Worm (Caenorhabditis elegans) whole organism, L4 larva: ENCODE results near the gene M03E7.1.

Experiments used
- F44E2.7 ChIP-seq: fragments of 200-800 bp; sonication (Bioruptor generic); IDR thresholded peaks from 2 replicates; pipeline ENCODE4 v2.1.2; 2022; ENCODE audit warnings: missing genetic modification characterization, missing compliant biosample characterization
- R02D3.7 ChIP-seq: fragments of 150-350 bp; sonication (generic microtip); optimal IDR thresholded peaks from 3 replicates; lab custom pipeline; 2014; ENCODE audit warnings: missing biosample characterization, missing genetic modification characterization
- T20F7.1 ChIP-seq: fragments of 200-800 bp; sonication (Bioruptor generic); optimal IDR thresholded peaks from 2 replicates; lab custom pipeline; 2018; ENCODE audit warnings: mild to moderate bottlenecking, missing genetic modification characterization, missing compliant biosample characterization
- Y75B8A.6 ChIP-seq: fragments of 200-800 bp; sonication (Bioruptor generic); IDR thresholded peaks from 2 replicates; pipeline ENCODE4 v1.3.6; 2022; ENCODE audit warnings: missing genetic modification reagents, missing genetic modification characterization, missing compliant biosample characterization
- aha-1 ChIP-seq: fragments of 150-350 bp; peaks from one replicate; lab custom pipeline; 2014; ENCODE audit warnings: missing biosample characterization, missing genetic modification characterization
- arid-1 ChIP-seq: fragments of 200-800 bp; sonication (Bioruptor generic); conservative IDR thresholded peaks from 2 replicates; pipeline ENCODE4 v1.3.6; 2022; ENCODE audit warnings: missing genetic modification reagents, missing genetic modification characterization, missing compliant biosample characterization
- ceh-32 ChIP-seq: sonication (generic microtip); optimal IDR thresholded peaks from 2 replicates; lab custom pipeline; 2016; ENCODE audit warnings: mild to moderate bottlenecking, missing genetic modification characterization, missing compliant biosample characterization; ENCODE audit not compliant: poor library complexity
- ceh-44 ChIP-seq: fragments of 200-800 bp; sonication (Bioruptor generic); IDR thresholded peaks from 2 replicates; pipeline ENCODE4 v1.3.6; 2022; ENCODE audit warnings: missing genetic modification reagents, missing genetic modification characterization, missing compliant biosample characterization
- cey-2 ChIP-seq: sonication (generic microtip); optimal IDR thresholded peaks from 3 replicates; lab custom pipeline; 2017; ENCODE audit warnings: missing genetic modification characterization, mild to moderate bottlenecking, missing compliant biosample characterization, antibody characterized with exemption, borderline replicate concordance; ENCODE audit not compliant: insufficient read depth
- ctbp-1 ChIP-seq: fragments of 200-800 bp; sonication (Bioruptor generic); IDR thresholded peaks from 2 replicates; pipeline ENCODE4 v1.3.6; 2022; ENCODE audit warnings: missing genetic modification reagents, missing genetic modification characterization, missing compliant biosample characterization
- daf-16 ChIP-seq, 3 experiments: sonication (generic microtip); optimal IDR thresholded peaks; 2 replicates each; lab custom pipeline; 2016 to 2017; ENCODE audit warnings: missing genetic modification characterization in 3 of 3, missing genetic modification reagents in 3 of 3, mild to moderate bottlenecking in 2 of 3, missing compliant biosample characterization in 2 of 3, missing biosample characterization in 1 of 3, moderate library complexity in 1 of 3
- daf-19 ChIP-seq: fragments of 200-800 bp; sonication (Bioruptor generic); conservative IDR thresholded peaks from 2 replicates; pipeline ENCODE4 v1.3.6; 2022; ENCODE audit warnings: missing genetic modification characterization, missing compliant biosample characterization
- daf-8 ChIP-seq: fragments of 200-800 bp; sonication (Bioruptor generic); IDR thresholded peaks from 2 replicates; pipeline ENCODE4 v1.3.6; 2022; ENCODE audit warnings: missing genetic modification characterization, missing compliant biosample characterization
- dmd-8 ChIP-seq: fragments of 200-800 bp; sonication (Bioruptor generic); IDR thresholded peaks from 2 replicates; pipeline ENCODE4 v1.3.6; 2022; ENCODE audit warnings: missing genetic modification characterization, missing compliant biosample characterization
- dpl-1 ChIP-seq: fragments of 150-350 bp; optimal IDR thresholded peaks from 2 replicates; lab custom pipeline; 2014; ENCODE audit warnings: missing biosample characterization, missing genetic modification reagents, missing genetic modification characterization
- duxl-1 ChIP-seq: sonication (generic microtip); optimal IDR thresholded peaks from 2 replicates; lab custom pipeline; 2016; ENCODE audit warnings: mild to moderate bottlenecking, missing genetic modification characterization, moderate library complexity, missing compliant biosample characterization; ENCODE audit not compliant: poor library complexity
- dve-1 ChIP-seq: sonication (generic microtip); optimal IDR thresholded peaks from 2 replicates; lab custom pipeline; 2017; ENCODE audit warnings: antibody characterized with exemption, mild to moderate bottlenecking, missing genetic modification characterization, missing compliant biosample characterization; ENCODE audit not compliant: insufficient read depth
- egl-27 ChIP-seq: sonication (generic microtip); optimal IDR thresholded peaks from 3 replicates; lab custom pipeline; 2017; ENCODE audit warnings: missing biosample characterization, missing genetic modification reagents, missing genetic modification characterization
- fkh-10 ChIP-seq: fragments of 150-350 bp; optimal IDR thresholded peaks from 2 replicates; lab custom pipeline; 2014; ENCODE audit warnings: missing biosample characterization, missing genetic modification reagents, missing genetic modification characterization
- fos-1 ChIP-seq: fragments of 150-350 bp; optimal IDR thresholded peaks from 2 replicates; lab custom pipeline; 2014; ENCODE audit warnings: missing biosample characterization, missing genetic modification characterization
- hmg-1.1 ChIP-seq: fragments of 200-800 bp; sonication (Bioruptor generic); IDR thresholded peaks from 2 replicates; pipeline ENCODE4 v1.3.6; 2022; ENCODE audit warnings: missing genetic modification reagents, missing genetic modification characterization, missing compliant biosample characterization
- jun-1 ChIP-seq: fragments of 150-350 bp; optimal IDR thresholded peaks from 2 replicates; lab custom pipeline; 2014; ENCODE audit warnings: missing biosample characterization, missing genetic modification reagents, missing genetic modification characterization
- lin-1 ChIP-seq: fragments of 200-800 bp; sonication (Bioruptor generic); IDR thresholded peaks from 2 replicates; pipeline ENCODE4 v1.3.6; 2022; ENCODE audit warnings: missing genetic modification reagents, missing genetic modification characterization, missing compliant biosample characterization
- lin-13 ChIP-seq: fragments of 150-350 bp; optimal IDR thresholded peaks from 2 replicates; lab custom pipeline; 2014; ENCODE audit warnings: missing biosample characterization, missing genetic modification reagents, missing genetic modification characterization
- lin-15B ChIP-seq: fragments of 150-350 bp; sonication (generic microtip); optimal IDR thresholded peaks from 3 replicates; lab custom pipeline; 2014; ENCODE audit warnings: missing biosample characterization, missing genetic modification characterization
- lin-29 ChIP-seq: fragments of 200-800 bp; sonication (Bioruptor generic); IDR thresholded peaks from 2 replicates; pipeline ENCODE4 v1.3.6; 2022; ENCODE audit warnings: missing genetic modification reagents, missing genetic modification characterization, missing compliant biosample characterization
- lin-38 ChIP-seq: fragments of 200-800 bp; sonication (Bioruptor generic); IDR thresholded peaks from 2 replicates; pipeline ENCODE4 v1.3.6; 2022; ENCODE audit warnings: missing genetic modification reagents, missing genetic modification characterization, missing compliant biosample characterization
- lir-3 ChIP-seq: sonication (generic microtip); optimal IDR thresholded peaks from 2 replicates; lab custom pipeline; 2016; ENCODE audit warnings: mild to moderate bottlenecking, missing genetic modification characterization, missing compliant biosample characterization
- mdt-29 ChIP-seq: fragments of 200-800 bp; sonication (Bioruptor generic); IDR thresholded peaks from 2 replicates; pipeline ENCODE4 v1.3.6; 2022; ENCODE audit warnings: missing genetic modification reagents, missing genetic modification characterization, missing compliant biosample characterization
- mep-1 ChIP-seq: fragments of 150-350 bp; sonication (generic microtip); optimal IDR thresholded peaks from 3 replicates; lab custom pipeline; 2014; ENCODE audit warnings: missing biosample characterization, missing genetic modification characterization
- nhr-10 ChIP-seq: fragments of 150-350 bp; optimal IDR thresholded peaks from 2 replicates; lab custom pipeline; 2014; ENCODE audit warnings: missing biosample characterization, missing genetic modification characterization
- nhr-102 ChIP-seq: sonication (generic microtip); optimal IDR thresholded peaks from 2 replicates; lab custom pipeline; 2016; ENCODE audit warnings: mild to moderate bottlenecking, missing genetic modification characterization, moderate library complexity, missing compliant biosample characterization
- nhr-11 ChIP-seq: fragments of 150-350 bp; optimal IDR thresholded peaks from 2 replicates; lab custom pipeline; 2014; ENCODE audit warnings: missing biosample characterization, missing genetic modification characterization
- nhr-25 ChIP-seq: sonication (generic microtip); optimal IDR thresholded peaks from 2 replicates; lab custom pipeline; 2017; ENCODE audit warnings: missing genetic modification characterization, mild to moderate bottlenecking, missing compliant biosample characterization, antibody characterized with exemption, moderate library complexity, borderline replicate concordance; ENCODE audit not compliant: insufficient read depth
- nhr-28 ChIP-seq: fragments of 150-350 bp; optimal IDR thresholded peaks from 2 replicates; lab custom pipeline; 2014; ENCODE audit warnings: missing biosample characterization, missing genetic modification characterization
- nhr-41 ChIP-seq: fragments of 200-800 bp; sonication (Bioruptor generic); IDR thresholded peaks from 2 replicates; pipeline ENCODE4 v1.3.6; 2022; ENCODE audit warnings: missing genetic modification reagents, missing genetic modification characterization, missing compliant biosample characterization
- nhr-48 ChIP-seq: sonication (generic microtip); optimal IDR thresholded peaks from 2 replicates; lab custom pipeline; 2016; ENCODE audit warnings: mild to moderate bottlenecking, missing genetic modification characterization, missing compliant biosample characterization
- nhr-76 ChIP-seq: fragments of 150-350 bp; optimal IDR thresholded peaks from 2 replicates; lab custom pipeline; 2014; ENCODE audit warnings: missing biosample characterization, missing genetic modification characterization
- nhr-77 ChIP-seq: fragments of 150-350 bp; optimal IDR thresholded peaks from 2 replicates; lab custom pipeline; 2014; ENCODE audit warnings: missing biosample characterization, missing genetic modification characterization
- rbr-2 ChIP-seq: sonication (generic microtip); optimal IDR thresholded peaks from 2 replicates; lab custom pipeline; 2016; ENCODE audit warnings: missing genotype, missing genetic modification characterization, missing compliant biosample characterization
- saeg-2 ChIP-seq: fragments of 200-800 bp; sonication (Bioruptor generic); IDR thresholded peaks from 2 replicates; pipeline ENCODE4 v1.3.6; 2022; ENCODE audit warnings: missing genetic modification reagents, missing genetic modification characterization, missing compliant biosample characterization
- sdz-12 ChIP-seq: fragments of 200-800 bp; sonication (Bioruptor generic); optimal IDR thresholded peaks from 2 replicates; lab custom pipeline; 2018; ENCODE audit warnings: mild to moderate bottlenecking, missing genetic modification characterization, missing compliant biosample characterization
- set-16 ChIP-seq: fragments of 200-800 bp; sonication (Bioruptor generic); IDR thresholded peaks from 2 replicates; pipeline ENCODE4 v1.3.6; 2022; ENCODE audit warnings: missing genetic modification reagents, missing genetic modification characterization, missing compliant biosample characterization
- spr-3 ChIP-seq: fragments of 200-800 bp; sonication (Bioruptor generic); optimal IDR thresholded peaks from 2 replicates; lab custom pipeline; 2018; ENCODE audit warnings: mild to moderate bottlenecking, missing genetic modification characterization, missing compliant biosample characterization
- unc-39 ChIP-seq: sonication (generic microtip); optimal IDR thresholded peaks from 2 replicates; lab custom pipeline; 2017; ENCODE audit warnings: missing biosample characterization, missing genetic modification characterization
- unc-62 ChIP-seq, 3 experiments: fragments of 150-350 bp in 1 of 3; sonication (generic microtip); optimal IDR thresholded peaks in 2 of 3; peaks in 1 of 3; 1 replicate in 1 of 3; 2 replicates in 2 of 3; lab custom pipeline; 2014 to 2017; ENCODE audit warnings: missing biosample characterization in 3 of 3, missing genetic modification characterization in 3 of 3, missing genetic modification reagents in 3 of 3, missing genotype in 1 of 3
- zag-1 ChIP-seq: fragments of 150-350 bp; optimal IDR thresholded peaks from 2 replicates; lab custom pipeline; 2014; ENCODE audit warnings: missing biosample characterization, missing genetic modification characterization
- zfp-2 ChIP-seq: sonication (generic microtip); optimal IDR thresholded peaks from 2 replicates; lab custom pipeline; 2016; ENCODE audit warnings: mild to moderate bottlenecking, missing genetic modification characterization, missing compliant biosample characterization
- zfp-3 ChIP-seq: fragments of 200-800 bp; sonication (Bioruptor generic); conservative IDR thresholded peaks from 2 replicates; pipeline ENCODE4 v1.3.6; 2022; ENCODE audit warnings: missing genetic modification reagents, missing genetic modification characterization, missing compliant biosample characterization
- zip-2 ChIP-seq: fragments of 150-350 bp; optimal IDR thresholded peaks from 2 replicates; lab custom pipeline; 2014; ENCODE audit warnings: missing biosample characterization, missing genetic modification characterization
- ztf-7 ChIP-seq: fragments of 150-350 bp; optimal IDR thresholded peaks from 2 replicates; lab custom pipeline; 2014; ENCODE audit warnings: missing biosample characterization, missing genetic modification characterization

M03E7.1 gene

ce11 chrV:5591887-5592286, 29.6 kb upstream of the M03E7.1 start (continued):
- TF ChIP-seq nhr-25 (tag; lab: Kevin White, UChicago) (no peak), arid-1 (GFP tag; lab: Robert Waterston, UW) (peak; percentile 94), T20F7.1 (GFP tag; lab: Kevin White, UChicago) (no peak), nhr-10 (tag; lab: Kevin White, UChicago) (no peak), duxl-1 (tag; lab: Kevin White, UChicago) (peak; percentile 51), set-16 (GFP tag; lab: Robert Waterston, UW) (no peak), zip-2 (tag; lab: Kevin White, UChicago) (no peak), zfp-2 (tag; lab: Kevin White, UChicago) (no peak), ctbp-1 (GFP tag; lab: Robert Waterston, UW) (peak; percentile 68), mep-1 (no peak), jun-1 (tag; lab: Kevin White, UChicago) (no peak), lin-1 (GFP tag; lab: Robert Waterston, UW) (peak; percentile 77), nhr-28 (tag; lab: Kevin White, UChicago) (no peak), nhr-102 (tag; lab: Kevin White, UChicago) (no peak), saeg-2 (0 out of 2 replicates have a peak, but pooled peaks have one; percentile 52), dmd-8 (peak; percentile 86), lir-3 (tag; lab: Kevin White, UChicago) (no peak), zag-1 (tag; lab: Kevin White, UChicago) (no peak), F44E2.7 (GFP tag; lab: Robert Waterston, UW) (0 out of 2 replicates have a peak, but pooled peaks have one; percentile 19), ztf-7 (tag; lab: Kevin White, UChicago) (no peak), rbr-2 (tag; lab: Kevin White, UChicago) (no peak), spr-3 (peak; percentile 2), nhr-77 (tag; lab: Kevin White, UChicago) (no peak), dve-1 (tag; lab: Kevin White, UChicago) (no peak), daf-19 (peak; percentile 88), nhr-11 (tag; lab: Kevin White, UChicago) (no peak), unc-62 (GFP tag; optimal IDR thresholded peaks at IDR 0.05 in 1 of 2; lab: Kevin White, UChicago) (no peak), unc-62 (tag; optimal IDR thresholded peaks at IDR 0.05; lab: Kevin White, UChicago) (no peak), R02D3.7 (tag; lab: Kevin White, UChicago) (no peak), ceh-44 (GFP tag; lab: Robert Waterston, UW) (no peak), zfp-3 (GFP tag; lab: Robert Waterston, UW) (peak; percentile 30; the same call in 1 of the 2 replicates), fos-1 (no peak), lin-38 (peak; percentile 72), ceh-32 (tag; lab: Kevin White, UChicago) (no peak), cey-2 (no peak), Y75B8A.6 (GFP tag; lab: Robert Waterston, UW) (peak; percentile 93), mdt-29 (GFP tag; lab: Robert Waterston, UW) (no peak), lin-13 (no peak), hmg-1.1 (GFP tag; lab: Robert Waterston, UW) (no peak), sdz-12 (GFP tag; lab: Kevin White, UChicago) (no peak), nhr-48 (tag; lab: Kevin White, UChicago) (no peak), daf-16 (GFP tag; optimal IDR thresholded peaks at IDR 0.05; lab: Kevin White, UChicago) (peak in 1 of 2 experiments; percentile 27), daf-16 (tag; optimal IDR thresholded peaks at IDR 0.05; lab: Kevin White, UChicago) (no peak), aha-1 (tag; lab: Kevin White, UChicago) (no peak), unc-39 (no peak), nhr-76 (no peak), daf-8 (no peak), egl-27 (tag; lab: Kevin White, UChicago) (no peak), nhr-41 (GFP tag; lab: Robert Waterston, UW) (0 out of 2 replicates have a peak, but pooled peaks have one; percentile 37), lin-15B (no peak), lin-29 (GFP tag; lab: Robert Waterston, UW) (no peak), fkh-10 (no peak), dpl-1 (GFP tag; lab: Kevin White, UChicago) (no peak)
